Fruit fly (Drosophila melanogaster): ENCODE data around the gene CG33644.

The CG33644 gene

DNA sequence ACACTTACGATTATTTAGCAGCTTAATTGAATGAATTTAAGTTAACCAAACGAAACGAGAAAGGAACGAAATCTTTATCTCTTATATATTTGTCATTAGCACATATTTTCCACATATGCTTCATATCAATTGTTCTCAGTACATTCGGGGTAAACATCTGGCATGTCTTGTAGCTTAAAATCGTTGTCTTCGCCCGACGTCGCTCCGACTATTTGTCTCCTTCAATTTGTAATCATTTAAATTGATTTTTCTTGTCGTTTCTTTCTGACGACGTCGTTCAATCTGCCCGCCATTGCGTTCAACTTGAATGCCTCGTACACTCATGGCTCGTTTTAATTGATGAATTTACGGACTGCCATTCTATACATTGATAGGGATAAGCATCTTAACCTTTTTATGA lies 38.1 kb downstream of the CG33644 start:
- peak; percentile 75 for TF ChIP-seq CG15601 (tag; optimal IDR thresholded peaks at IDR 0.05)
- no peak for TF ChIP-seq Dip3 (GFP tag; optimal IDR thresholded peaks at IDR 0.05)
- TF ChIP-seq CG2712 (tag; optimal IDR thresholded peaks at IDR 0.05), result no peak
- TF ChIP-seq eve (GFP tag; optimal IDR thresholded peaks at IDR 0.05), result peak in 1 of 2 experiments; percentile 32
- peak; percentile 56 for TF ChIP-seq sens (GFP tag)
- peak; percentile 90 for TF ChIP-seq twi (tag; optimal IDR thresholded peaks at IDR 0.05)

DNA sequence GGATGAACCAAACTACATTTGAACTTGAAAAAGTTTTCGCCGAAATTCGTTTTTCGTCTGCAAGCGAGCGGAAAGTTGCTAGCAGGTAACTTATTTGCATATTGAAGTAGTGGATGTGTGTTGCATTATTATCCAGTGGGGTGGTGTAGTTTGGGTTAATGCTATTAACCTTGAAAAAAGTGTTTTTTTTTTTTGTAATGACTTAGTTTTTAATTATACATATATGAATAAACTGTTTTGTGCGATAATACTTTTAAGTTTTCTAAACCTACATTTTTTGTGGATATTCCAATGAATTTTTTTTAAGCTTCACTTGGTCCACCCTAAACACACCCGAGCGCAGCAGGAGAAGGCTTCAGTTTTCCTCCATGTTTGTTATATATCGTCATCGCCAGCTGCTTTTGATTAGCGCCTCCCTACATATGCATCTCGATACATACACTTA lies 39.1 kb downstream of the CG33644 start:
- TF ChIP-seq CG12219 (GFP tag; optimal IDR thresholded peaks at IDR 0.05) (no peak), CG4820 (GFP tag; optimal IDR thresholded peaks at IDR 0.05) (peak; percentile 45), hb (GFP tag; IDR thresholded peaks at IDR 0.05; ENCODE audit: partially characterized antibody) (no peak), gro (GFP tag; optimal IDR thresholded peaks at IDR 0.05) (no peak), CG15601 (tag; optimal IDR thresholded peaks at IDR 0.05) (peak; percentile 1), CG1024 (GFP tag; IDR thresholded peaks at IDR 0.05) (no peak), CG11093 (GFP tag; IDR thresholded peaks at IDR 0.05) (0 out of 3 replicates have a peak, but pooled peaks have one; percentile 13), Atf6 (GFP tag; IDR thresholded peaks at IDR 0.05) (no peak), ase (GFP tag; IDR thresholded peaks at IDR 0.05) (peak; percentile 43; the same call in 1 of the 3 replicates), croc (GFP tag; conservative IDR thresholded peaks at IDR 0.05) (no peak), CG7745 (tag; optimal IDR thresholded peaks at IDR 0.05) (no peak), gce (GFP tag; IDR thresholded peaks at IDR 0.05) (no peak), CG32772 (GFP tag; IDR thresholded peaks at IDR 0.05) (0 out of 2 replicates have a peak, but pooled peaks have one; percentile 1), Blimp-1 (GFP tag; optimal IDR thresholded peaks at IDR 0.05) (peak; percentile 67), NK7.1 (GFP tag; optimal IDR thresholded peaks at IDR 0.05) (no peak), Asciz (GFP tag; optimal IDR thresholded peaks at IDR 0.05) (peak; percentile 39), phol (tag; optimal IDR thresholded peaks at IDR 0.05) (peak; percentile 72), gem (tag; optimal IDR thresholded peaks at IDR 0.05) (peak; percentile 61), Ets97D (GFP tag; optimal IDR thresholded peaks at IDR 0.05) (no peak), bbx (GFP tag; IDR thresholded peaks at IDR 0.05; ENCODE audit: partially characterized antibody) (no peak), Usf (GFP tag; optimal IDR thresholded peaks at IDR 0.05) (no peak), CG7963 (GFP tag; IDR thresholded peaks at IDR 0.05; ENCODE audit: partially characterized antibody) (no peak), hbn (GFP tag; IDR thresholded peaks at IDR 0.05; ENCODE audit: partially characterized antibody) (no peak), Antp (GFP tag; optimal IDR thresholded peaks at IDR 0.05) (no peak), fd102C (GFP tag; optimal IDR thresholded peaks at IDR 0.05) (no peak), HHEX (GFP tag; optimal IDR thresholded peaks at IDR 0.05) (peak; percentile 13), gt (GFP tag; IDR thresholded peaks at IDR 0.05) (no peak), repo (GFP tag; optimal IDR thresholded peaks at IDR 0.05) (no peak), CG18262 (tag; optimal IDR thresholded peaks at IDR 0.05) (peak; percentile 61), Drgx (GFP tag; IDR thresholded peaks at IDR 0.05) (peak; percentile 86), Scr (GFP tag; IDR thresholded peaks at IDR 0.05; ENCODE audit: partially characterized antibody) (no peak), Dad (GFP tag; optimal IDR thresholded peaks at IDR 0.05) (no peak), CG17829 (tag; optimal IDR thresholded peaks at IDR 0.05) (no peak), hth (optimal IDR thresholded peaks at IDR 0.05) (no peak), CG5953 (GFP tag; IDR thresholded peaks at IDR 0.05) (no peak), twi (tag; optimal IDR thresholded peaks at IDR 0.05) (no peak), CG6765 (GFP tag; optimal IDR thresholded peaks at IDR 0.05) (no peak), CG2875 (GFP tag; optimal IDR thresholded peaks at IDR 0.05) (peak; percentile 21), ssp (GFP tag; IDR thresholded peaks at IDR 0.05) (no peak), CG13624 (GFP tag; optimal IDR thresholded peaks at IDR 0.05) (no peak), CG1602 (GFP tag; optimal IDR thresholded peaks at IDR 0.05) (no peak), CG17361 (GFP tag; IDR thresholded peaks at IDR 0.05) (peak; percentile 75; the same call in 2 of the 3 replicates), cwo (GFP tag; optimal IDR thresholded peaks at IDR 0.05) (peak; percentile 14), pan (optimal IDR thresholded peaks at IDR 0.05) (no peak), pan (GFP tag; optimal IDR thresholded peaks at IDR 0.05 in 1 of 2, IDR thresholded peaks at IDR 0.05 in 1 of 2) (peak in 1 of 2 experiments; percentile 24)

All from whole organism, embryonic.